Fruit fly (Drosophila melanogaster) whole organism, embryonic: ENCODE data around the gene Pdi.

Experiments
- B-H2 ChIP-seq: fragments of 200-800 bp; sonication (Bioruptor generic); optimal IDR thresholded peaks from 2 replicates; lab custom pipeline; 2018; ENCODE audit warnings: missing biosample characterization, mild to moderate bottlenecking, missing genetic modification characterization
- Bgb ChIP-seq: fragments of 200-800 bp; sonication (Bioruptor generic); IDR thresholded peaks from 2 replicates; pipeline ENCODE4 v1.3.6; 2022; ENCODE audit warnings: missing biosample characterization, missing genetic modification characterization; ENCODE audit not compliant: partially characterized antibody
- CG10979 ChIP-seq: fragments of 200-800 bp; sonication (Bioruptor generic); optimal IDR thresholded peaks from 2 replicates; lab custom pipeline; 2018; ENCODE audit warnings: missing biosample characterization, mild to moderate bottlenecking, missing genetic modification characterization, moderate library complexity
- CG11504 ChIP-seq: fragments of 200-800 bp; sonication (Bioruptor generic); optimal IDR thresholded peaks from 3 replicates; lab custom pipeline; 2019; ENCODE audit warnings: missing biosample characterization, mild to moderate bottlenecking, missing genetic modification characterization, moderate library complexity
- CG12659 ChIP-seq: fragments of 200-800 bp; sonication (Bioruptor generic); optimal IDR thresholded peaks from 3 replicates; lab custom pipeline; 2017; ENCODE audit warnings: mild to moderate bottlenecking, missing biosample characterization, missing genetic modification reagents, missing genetic modification characterization
- CG13287 ChIP-seq: fragments of 200-800 bp; sonication (Bioruptor generic); IDR thresholded peaks from 2 replicates; pipeline ENCODE4 v1.3.6; 2022; ENCODE audit warnings: missing biosample characterization, missing genetic modification characterization; ENCODE audit not compliant: partially characterized antibody
- CG13624 ChIP-seq: fragments of 200-800 bp; sonication (Bioruptor generic); optimal IDR thresholded peaks from 2 replicates; lab custom pipeline; 2016; ENCODE audit warnings: missing biosample characterization, missing genetic modification characterization
- CG14710 ChIP-seq: fragments of 200-800 bp; sonication (Bioruptor generic); optimal IDR thresholded peaks from 3 replicates; lab custom pipeline; 2019; ENCODE audit warnings: missing biosample characterization, mild to moderate bottlenecking, missing genetic modification characterization, moderate library complexity
- CG15514 ChIP-seq: fragments of 200-800 bp; sonication (Bioruptor generic); optimal IDR thresholded peaks from 3 replicates; lab custom pipeline; 2017; ENCODE audit warnings: missing biosample characterization, missing genetic modification characterization, mild to moderate bottlenecking, moderate library complexity, missing genetic modification reagents
- CG1603 ChIP-seq: fragments of 200-800 bp; sonication (Bioruptor generic); optimal IDR thresholded peaks from 2 replicates; lab custom pipeline; 2019; ENCODE audit warnings: missing biosample characterization, mild to moderate bottlenecking, missing genetic modification characterization, moderate library complexity
- CG17829 ChIP-seq: fragments of 200-800 bp; optimal IDR thresholded peaks from 2 replicates; lab custom pipeline; 2019; ENCODE audit warnings: missing biosample characterization, mild to moderate bottlenecking, missing genetic modification characterization, moderate library complexity
- CG5953 ChIP-seq: fragments of 200-800 bp; sonication (Bioruptor generic); IDR thresholded peaks from 2 replicates; pipeline ENCODE4 v1.3.6; 2022; ENCODE audit warnings: missing biosample characterization, missing genetic modification characterization
- CG6791 ChIP-seq: fragments of 200-800 bp; sonication (Bioruptor generic); IDR thresholded peaks from 3 replicates; pipeline ENCODE4 v1.3.6; 2022; ENCODE audit warnings: missing biosample characterization, missing genetic modification characterization; ENCODE audit not compliant: partially characterized antibody
- CG7357 ChIP-seq: fragments of 200-800 bp; sonication (Bioruptor generic); IDR thresholded peaks from 3 replicates; pipeline ENCODE4 v1.3.6; 2022; ENCODE audit warnings: missing biosample characterization, missing genetic modification characterization
- CG8281 ChIP-seq: fragments of 200-800 bp; sonication (Bioruptor generic); optimal IDR thresholded peaks from 2 replicates; lab custom pipeline; 2018; ENCODE audit warnings: missing biosample characterization, mild to moderate bottlenecking, missing genetic modification characterization, moderate library complexity
- Dip2 ChIP-seq: fragments of 200-800 bp; sonication (Bioruptor generic); IDR thresholded peaks from 2 replicates; pipeline ENCODE4 v1.3.6; 2022; ENCODE audit warnings: missing biosample characterization, missing genetic modification characterization
- Dp ChIP-seq: fragments of 200-800 bp; sonication (Bioruptor generic); optimal IDR thresholded peaks from 2 replicates; lab custom pipeline; 2018; ENCODE audit warnings: missing biosample characterization, mild to moderate bottlenecking, missing genetic modification characterization, moderate library complexity
- E2f2 ChIP-seq: fragments of 200-800 bp; sonication (Bioruptor generic); IDR thresholded peaks from 2 replicates; pipeline ENCODE4 v1.3.6; 2022; ENCODE audit warnings: missing biosample characterization, missing genetic modification characterization
- Ets97D ChIP-seq: fragments of 200-800 bp; sonication (Bioruptor generic); optimal IDR thresholded peaks from 3 replicates; lab custom pipeline; 2016; ENCODE audit warnings: missing biosample characterization, missing genetic modification characterization
- Fer2 ChIP-seq: fragments of 200-800 bp; sonication (Bioruptor generic); optimal IDR thresholded peaks from 2 replicates; lab custom pipeline; 2018; ENCODE audit warnings: missing biosample characterization, mild to moderate bottlenecking, missing genetic modification characterization, moderate library complexity
- Gsc ChIP-seq: fragments of 200-800 bp; sonication (Bioruptor generic); IDR thresholded peaks from 2 replicates; pipeline ENCODE4 v1.3.6; 2022; ENCODE audit warnings: missing biosample characterization, missing genetic modification characterization
- HHEX ChIP-seq: fragments of 200-800 bp; sonication (Bioruptor generic); optimal IDR thresholded peaks from 3 replicates; lab custom pipeline; 2017; ENCODE audit warnings: missing biosample characterization, mild to moderate bottlenecking, missing genetic modification characterization, missing genetic modification reagents
- HLH4C ChIP-seq: fragments of 200-800 bp; sonication (Bioruptor generic); IDR thresholded peaks from 3 replicates; pipeline ENCODE4 v1.3.6; 2022; ENCODE audit warnings: missing biosample characterization, missing genetic modification characterization; ENCODE audit not compliant: partially characterized antibody
- HLHmδ ChIP-seq: fragments of 200-800 bp; sonication (Bioruptor generic); optimal IDR thresholded peaks from 2 replicates; lab custom pipeline; 2018; ENCODE audit warnings: missing biosample characterization, mild to moderate bottlenecking, missing genetic modification characterization, moderate library complexity
- Hmr ChIP-seq: fragments of 200-800 bp; sonication (Bioruptor generic); optimal IDR thresholded peaks from 3 replicates; lab custom pipeline; 2017; ENCODE audit warnings: mild to moderate bottlenecking, missing biosample characterization, missing genetic modification reagents, missing genetic modification characterization
- Lim3 ChIP-seq: fragments of 200-800 bp; sonication (Bioruptor generic); IDR thresholded peaks from 2 replicates; pipeline ENCODE4 v1.3.6; 2022; ENCODE audit warnings: missing biosample characterization, missing genetic modification characterization
- MBD-R2 ChIP-seq: fragments of 200-800 bp; sonication (Bioruptor generic); IDR thresholded peaks from 2 replicates; pipeline ENCODE4 v1.3.6; 2022; ENCODE audit warnings: missing biosample characterization, missing genetic modification characterization
- MESR4 ChIP-seq: fragments of 200-800 bp; sonication (Bioruptor generic); optimal IDR thresholded peaks from 2 replicates; lab custom pipeline; 2018; ENCODE audit warnings: missing biosample characterization, mild to moderate bottlenecking, missing genetic modification characterization, moderate library complexity
- NC2β ChIP-seq: fragments of 200-800 bp; sonication (Bioruptor generic); optimal IDR thresholded peaks from 2 replicates; lab custom pipeline; 2016; ENCODE audit warnings: missing biosample characterization, missing genetic modification characterization
- Opbp ChIP-seq: fragments of 200-800 bp; sonication (Bioruptor generic); IDR thresholded peaks from 3 replicates; pipeline ENCODE4 v1.3.6; 2022; ENCODE audit warnings: missing biosample characterization, missing genetic modification characterization; ENCODE audit not compliant: partially characterized antibody
- Scr ChIP-seq: fragments of 200-800 bp; sonication (Bioruptor generic); IDR thresholded peaks from 2 replicates; pipeline ENCODE4 v1.3.6; 2022; ENCODE audit warnings: missing biosample characterization, missing genetic modification characterization; ENCODE audit not compliant: partially characterized antibody
- Sry-β ChIP-seq: fragments of 200-800 bp; sonication (Bioruptor generic); optimal IDR thresholded peaks from 2 replicates; lab custom pipeline; 2018; ENCODE audit warnings: missing biosample characterization, mild to moderate bottlenecking, missing genetic modification characterization, moderate library complexity
- Sry-δ ChIP-seq: fragments of 200-800 bp; sonication (Bioruptor generic); optimal IDR thresholded peaks from 2 replicates; lab custom pipeline; 2016; ENCODE audit warnings: missing biosample characterization, missing genetic modification characterization
- YL-1 ChIP-seq: fragments of 200-800 bp; sonication (Bioruptor generic); optimal IDR thresholded peaks from 3 replicates; lab custom pipeline; 2017; ENCODE audit warnings: missing biosample characterization, mild to moderate bottlenecking, missing genetic modification characterization
- ac ChIP-seq: fragments of 200-800 bp; sonication (Bioruptor generic); optimal IDR thresholded peaks from 3 replicates; lab custom pipeline; 2017; ENCODE audit warnings: missing biosample characterization, mild to moderate bottlenecking, missing genetic modification characterization
- amos ChIP-seq: fragments of 200-800 bp; sonication (Bioruptor generic); IDR thresholded peaks from 2 replicates; pipeline ENCODE4 v1.3.6; 2022; ENCODE audit warnings: missing biosample characterization, missing genetic modification characterization; ENCODE audit not compliant: partially characterized antibody
- ara ChIP-seq: fragments of 200-800 bp; sonication (Bioruptor generic); IDR thresholded peaks from 2 replicates; pipeline ENCODE4 v1.3.6; 2022; ENCODE audit warnings: missing biosample characterization, missing genetic modification characterization
- ato ChIP-seq: fragments of 200-800 bp; sonication (Bioruptor generic); IDR thresholded peaks from 2 replicates; pipeline ENCODE4 v1.3.6; 2022; ENCODE audit warnings: missing biosample characterization, missing genetic modification characterization; ENCODE audit not compliant: partially characterized antibody
- bbx ChIP-seq: fragments of 200-800 bp; sonication (Bioruptor generic); IDR thresholded peaks from 2 replicates; pipeline ENCODE4 v1.3.6; 2022; ENCODE audit warnings: missing biosample characterization, missing genetic modification characterization; ENCODE audit not compliant: partially characterized antibody
- esg ChIP-seq: fragments of 200-800 bp; sonication (Bioruptor generic); conservative IDR thresholded peaks from 2 replicates; pipeline ENCODE4 v1.3.6; 2022; ENCODE audit warnings: missing biosample characterization, missing genetic modification characterization
- fd102C ChIP-seq: fragments of 200-800 bp; sonication (Bioruptor generic); optimal IDR thresholded peaks from 2 replicates; lab custom pipeline; 2018; ENCODE audit warnings: missing biosample characterization, mild to moderate bottlenecking, missing genetic modification characterization, moderate library complexity
- hbn ChIP-seq: fragments of 200-800 bp; sonication (Bioruptor generic); IDR thresholded peaks from 2 replicates; pipeline ENCODE4 v1.3.6; 2022; ENCODE audit warnings: missing biosample characterization, missing genetic modification characterization; ENCODE audit not compliant: partially characterized antibody
- lilli ChIP-seq: fragments of 200-800 bp; sonication (Bioruptor generic); optimal IDR thresholded peaks from 3 replicates; lab custom pipeline; 2016; ENCODE audit warnings: missing biosample characterization, missing genetic modification characterization
- mld ChIP-seq: fragments of 200-800 bp; sonication (Bioruptor generic); IDR thresholded peaks from 3 replicates; pipeline ENCODE4 v1.3.6; 2022; ENCODE audit warnings: missing biosample characterization, missing genetic modification characterization; ENCODE audit not compliant: partially characterized antibody
- slp2 ChIP-seq: fragments of 200-800 bp; sonication (Bioruptor generic); optimal IDR thresholded peaks from 2 replicates; lab custom pipeline; 2016; ENCODE audit warnings: missing biosample characterization, missing genetic modification characterization
- sna ChIP-seq: fragments of 200-800 bp; sonication (Bioruptor generic); IDR thresholded peaks from 2 replicates; pipeline ENCODE4 v1.3.6; 2022; ENCODE audit warnings: missing biosample characterization, missing genetic modification characterization; ENCODE audit not compliant: partially characterized antibody
- stwl ChIP-seq: fragments of 200-800 bp; sonication (Bioruptor generic); optimal IDR thresholded peaks from 3 replicates; lab custom pipeline; 2018; ENCODE audit warnings: missing biosample characterization, mild to moderate bottlenecking, missing genetic modification characterization, moderate library complexity
- vfl ChIP-seq: fragments of 200-800 bp; sonication (Bioruptor generic); optimal IDR thresholded peaks from 2 replicates; lab custom pipeline; 2016; ENCODE audit warnings: missing biosample characterization, missing genetic modification characterization
- zen2 ChIP-seq: fragments of 200-800 bp; sonication (Bioruptor generic); IDR thresholded peaks from 3 replicates; pipeline ENCODE4 v1.3.6; 2022; ENCODE audit warnings: missing biosample characterization, missing genetic modification characterization; ENCODE audit not compliant: partially characterized antibody

Pdi gene

DNA sequence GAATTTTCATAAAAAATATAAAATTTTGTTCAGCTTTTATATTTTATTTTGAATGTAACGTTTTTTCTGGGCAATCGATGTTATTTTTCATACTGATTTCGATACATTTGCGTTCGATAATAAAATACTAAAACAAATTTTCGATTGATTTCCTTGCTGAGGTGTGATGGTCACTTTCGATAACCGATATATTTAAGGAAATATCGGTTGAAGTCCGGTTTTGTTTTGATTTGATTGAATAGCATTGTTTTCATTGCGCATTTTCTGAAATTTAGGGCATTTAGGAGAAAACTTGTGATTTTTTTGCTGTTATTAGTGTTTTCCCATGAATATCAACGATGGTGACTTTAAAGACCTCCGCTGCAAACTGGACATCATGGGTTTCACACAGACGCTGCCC, 26.1 kb downstream of the Pdi start, which contains the start of gene Cep135 (continued):
- TF ChIP-seq HHEX (no peak), HLH4C (peak; percentile 96), CG10979 (no peak), bbx (GFP tag; lab: Robert Waterston, UW) (peak; percentile 85), CG15514 (no peak), Gsc (GFP tag; lab: Robert Waterston, UW) (no peak), YL-1 (peak; percentile 20), stwl (tag; lab: Kevin White, UChicago) (peak; percentile 94), Scr (GFP tag; lab: Robert Waterston, UW) (peak; percentile 82), NC2β (GFP tag; lab: Kevin White, UChicago) (no peak), vfl (GFP tag; lab: Kevin White, UChicago) (no peak), mld (GFP tag; lab: Robert Waterston, UW) (peak; percentile 93), amos (GFP tag; lab: Robert Waterston, UW) (peak; percentile 80; the same call in 1 of the 2 replicates), CG7357 (GFP tag; lab: Robert Waterston, UW) (no peak), E2f2 (GFP tag; lab: Robert Waterston, UW) (peak; percentile 85), CG8281 (tag; lab: Kevin White, UChicago) (no peak), sna (GFP tag; lab: Robert Waterston, UW) (peak; percentile 98), ac (no peak), HLHmδ (GFP tag; lab: Kevin White, UChicago) (no peak), lilli (GFP tag; lab: Kevin White, UChicago) (no peak), CG13287 (peak; percentile 96), CG1603 (tag; lab: Kevin White, UChicago) (no peak), Bgb (GFP tag; lab: Robert Waterston, UW) (peak; percentile 87), slp2 (GFP tag; lab: Kevin White, UChicago) (no peak), CG12659 (peak; percentile 28), Sry-β (GFP tag; lab: Kevin White, UChicago) (no peak), MESR4 (peak; percentile 15), zen2 (GFP tag; lab: Robert Waterston, UW) (peak; percentile 93), Opbp (GFP tag; lab: Robert Waterston, UW) (peak; percentile 79; the same call in 2 of the 3 replicates), Dip2 (no peak), Dp (GFP tag; lab: Kevin White, UChicago) (peak; percentile 81), ato (GFP tag; lab: Robert Waterston, UW) (peak; percentile 92), B-H2 (GFP tag; lab: Kevin White, UChicago) (no peak), MBD-R2 (GFP tag; lab: Robert Waterston, UW) (peak; percentile 45), CG6791 (GFP tag; lab: Robert Waterston, UW) (peak; percentile 90), CG11504 (tag; lab: Kevin White, UChicago) (no peak), esg (no peak), CG14710 (peak; percentile 54), Fer2 (tag; lab: Kevin White, UChicago) (no peak), CG17829 (tag; lab: Kevin White, UChicago) (peak; percentile 17), hbn (GFP tag; lab: Robert Waterston, UW) (peak; percentile 89), Hmr (GFP tag; lab: Kevin White, UChicago) (no peak), ara (GFP tag; lab: Robert Waterston, UW) (no peak), CG5953 (GFP tag; lab: Robert Waterston, UW) (no peak), Ets97D (GFP tag; lab: Kevin White, UChicago) (peak; percentile 23), fd102C (GFP tag; lab: Kevin White, UChicago) (no peak), Lim3 (GFP tag; lab: Robert Waterston, UW) (no peak), Sry-δ (GFP tag; lab: Kevin White, UChicago) (peak; percentile 60), CG13624 (no peak)
